Worm (Caenorhabditis elegans) whole organism, late embryonic: ENCODE results near the gene pcf-11.

ENCODE experiments used
- C08G9.2 ChIP-seq: sonication (generic microtip); optimal IDR thresholded peaks from 2 replicates; lab custom pipeline; 2016; ENCODE audit warnings: mild to moderate bottlenecking, missing genetic modification characterization, moderate library complexity, missing compliant biosample characterization
- C38D4.7 ChIP-seq: fragments of 200-800 bp; sonication (Bioruptor generic); optimal IDR thresholded peaks from 2 replicates; lab custom pipeline; 2018; ENCODE audit warnings: mild to moderate bottlenecking, missing genetic modification characterization, moderate library complexity, missing compliant biosample characterization
- F13H6.1 ChIP-seq: sonication (generic microtip); optimal IDR thresholded peaks from 2 replicates; lab custom pipeline; 2016; ENCODE audit warnings: missing genetic modification characterization, missing compliant biosample characterization
- K09A11.1 ChIP-seq: sonication (generic microtip); optimal IDR thresholded peaks from 2 replicates; lab custom pipeline; 2017; ENCODE audit warnings: antibody characterized with exemption, mild to moderate bottlenecking, missing genetic modification characterization, missing compliant biosample characterization; ENCODE audit not compliant: insufficient read depth
- ceh-19 ChIP-seq: fragments of 200-800 bp; sonication (Bioruptor generic); optimal IDR thresholded peaks from 2 replicates; lab custom pipeline; 2018; ENCODE audit warnings: mild to moderate bottlenecking, missing genetic modification characterization, missing compliant biosample characterization
- ceh-2 ChIP-seq: sonication (generic microtip); optimal IDR thresholded peaks from 2 replicates; lab custom pipeline; 2016; ENCODE audit warnings: missing genotype, missing genetic modification characterization, missing compliant biosample characterization
- ceh-22 ChIP-seq: sonication (generic microtip); optimal IDR thresholded peaks from 2 replicates; lab custom pipeline; 2017; ENCODE audit warnings: missing biosample characterization, missing genetic modification characterization
- ceh-24 ChIP-seq: sonication (generic microtip); optimal IDR thresholded peaks from 2 replicates; lab custom pipeline; 2016; ENCODE audit warnings: mild to moderate bottlenecking, missing genetic modification characterization, missing compliant biosample characterization
- ceh-31 ChIP-seq: sonication (generic microtip); optimal IDR thresholded peaks from 2 replicates; lab custom pipeline; 2016; ENCODE audit warnings: missing genetic modification characterization, missing compliant biosample characterization
- ceh-48 ChIP-seq: sonication (generic microtip); optimal IDR thresholded peaks from 2 replicates; lab custom pipeline; 2016; ENCODE audit warnings: missing genetic modification characterization, inconsistent platforms, missing compliant biosample characterization
- dve-1 ChIP-seq: sonication (generic microtip); optimal IDR thresholded peaks from 2 replicates; lab custom pipeline; 2017; ENCODE audit warnings: antibody characterized with exemption, mild to moderate bottlenecking, missing genetic modification characterization, missing compliant biosample characterization
- elt-2 ChIP-seq: sonication (generic microtip); optimal IDR thresholded peaks from 2 replicates; lab custom pipeline; 2016; ENCODE audit warnings: missing genetic modification reagents, missing genetic modification characterization, missing compliant biosample characterization
- ets-4 ChIP-seq: sonication (generic microtip); optimal IDR thresholded peaks from 2 replicates; lab custom pipeline; 2016; ENCODE audit warnings: missing genetic modification characterization, missing compliant biosample characterization
- eyg-1 ChIP-seq: sonication (generic microtip); optimal IDR thresholded peaks from 2 replicates; lab custom pipeline; 2016; ENCODE audit warnings: missing genotype, missing genetic modification characterization, missing compliant biosample characterization
- fkh-10 ChIP-seq: fragments of 150-350 bp; optimal IDR thresholded peaks from 2 replicates; lab custom pipeline; 2014; ENCODE audit warnings: missing biosample characterization, missing genetic modification reagents, missing genetic modification characterization
- fkh-6 ChIP-seq: sonication (generic microtip); optimal IDR thresholded peaks from 2 replicates; lab custom pipeline; 2016; ENCODE audit warnings: missing genetic modification characterization, missing compliant biosample characterization
- hlh-13 ChIP-seq: fragments of 200-800 bp; sonication (Bioruptor generic); optimal IDR thresholded peaks from 2 replicates; lab custom pipeline; 2018; ENCODE audit warnings: mild to moderate bottlenecking, missing genetic modification characterization, missing compliant biosample characterization
- hlh-15 ChIP-seq: sonication (generic microtip); optimal IDR thresholded peaks from 2 replicates; lab custom pipeline; 2016; ENCODE audit warnings: missing genetic modification characterization, missing compliant biosample characterization
- hlh-8 ChIP-seq: sonication (generic microtip); optimal IDR thresholded peaks from 2 replicates; lab custom pipeline; 2016; ENCODE audit warnings: missing genotype, missing genetic modification characterization, missing compliant biosample characterization
- mec-3 ChIP-seq: sonication (generic microtip); optimal IDR thresholded peaks from 2 replicates; lab custom pipeline; 2016; ENCODE audit warnings: borderline replicate concordance, missing genetic modification characterization, missing compliant biosample characterization
- nfya-1 ChIP-seq: sonication (generic microtip); optimal IDR thresholded peaks from 2 replicates; lab custom pipeline; 2017; ENCODE audit warnings: missing genetic modification characterization, mild to moderate bottlenecking, missing compliant biosample characterization, antibody characterized with exemption, moderate library complexity
- nhr-11 ChIP-seq: fragments of 150-350 bp; optimal IDR thresholded peaks from 2 replicates; lab custom pipeline; 2014; ENCODE audit warnings: missing biosample characterization, missing genetic modification characterization
- nhr-232 ChIP-seq: sonication (generic microtip); optimal IDR thresholded peaks from 2 replicates; lab custom pipeline; 2016; ENCODE audit warnings: missing genetic modification characterization, missing compliant biosample characterization
- pha-2 ChIP-seq: sonication (generic microtip); optimal IDR thresholded peaks from 2 replicates; lab custom pipeline; 2017; ENCODE audit warnings: mild to moderate bottlenecking, missing genetic modification characterization, missing compliant biosample characterization
- pros-1 ChIP-seq: fragments of 150-350 bp; optimal IDR thresholded peaks from 2 replicates; lab custom pipeline; 2014; ENCODE audit warnings: missing biosample characterization, missing genetic modification reagents, missing genetic modification characterization
- ref-2 ChIP-seq: sonication (generic microtip); optimal IDR thresholded peaks from 2 replicates; lab custom pipeline; 2016; ENCODE audit warnings: missing genetic modification characterization, missing compliant biosample characterization
- sox-4 ChIP-seq: sonication (generic microtip); optimal IDR thresholded peaks from 2 replicates; lab custom pipeline; 2017; ENCODE audit warnings: mild to moderate bottlenecking, missing genetic modification characterization, inconsistent platforms, missing compliant biosample characterization
- tbx-2 ChIP-seq: sonication (generic microtip); optimal IDR thresholded peaks from 2 replicates; lab custom pipeline; 2016; ENCODE audit warnings: missing genetic modification characterization, missing compliant biosample characterization
- unc-3 ChIP-seq, 2 experiments: fragments of 200-800 bp in 1 of 2; sonication (Bioruptor generic) in 1 of 2; sonication (generic microtip) in 1 of 2; conservative IDR thresholded peaks in 1 of 2; optimal IDR thresholded peaks in 1 of 2; 2 replicates each; pipeline versions ENCODE4 v1.3.6 to Lab custom; 2016 to 2022; ENCODE audit warnings: missing compliant biosample characterization in 2 of 2, missing genetic modification characterization in 2 of 2, missing genetic modification reagents in 1 of 2
- unc-55 ChIP-seq: sonication (generic microtip); optimal IDR thresholded peaks from 2 replicates; lab custom pipeline; 2017; ENCODE audit warnings: missing biosample characterization, missing genetic modification reagents, missing genetic modification characterization

The pcf-11 gene

DNA sequence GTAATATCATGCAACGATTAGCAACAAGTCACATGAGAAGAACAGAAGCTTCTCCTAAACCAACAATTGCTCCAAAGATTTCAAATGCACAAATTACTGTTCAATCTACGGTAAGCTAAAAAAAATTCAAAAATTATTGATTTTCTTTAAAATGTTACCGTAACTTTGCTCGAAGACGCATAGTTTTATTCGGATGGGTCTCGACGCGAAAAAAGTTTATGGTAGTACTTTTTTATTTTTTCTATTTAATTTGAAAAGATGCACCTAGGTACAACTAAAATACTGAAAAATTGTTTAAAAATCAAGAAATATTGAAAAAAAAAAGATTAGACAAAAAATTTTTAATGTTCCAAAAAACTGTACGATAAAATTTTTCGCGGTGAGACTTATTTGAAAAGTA is 37.0 kb upstream of the pcf-11 start:
- TF ChIP-seq F13H6.1 (no peak), ceh-19 (GFP tag; lab: Kevin White, UChicago) (no peak), K09A11.1 (tag; lab: Kevin White, UChicago) (no peak), pha-2 (tag; lab: Kevin White, UChicago) (no peak), C08G9.2 (tag; lab: Kevin White, UChicago) (no peak), ceh-31 (no peak), tbx-2 (tag; lab: Kevin White, UChicago) (no peak), C38D4.7 (GFP tag; lab: Kevin White, UChicago) (no peak), unc-55 (GFP tag; lab: Kevin White, UChicago) (no peak), ceh-24 (no peak), fkh-10 (GFP tag; lab: Kevin White, UChicago) (no peak), elt-2 (tag; lab: Kevin White, UChicago) (no peak), mec-3 (tag; lab: Kevin White, UChicago) (no peak)

DNA sequence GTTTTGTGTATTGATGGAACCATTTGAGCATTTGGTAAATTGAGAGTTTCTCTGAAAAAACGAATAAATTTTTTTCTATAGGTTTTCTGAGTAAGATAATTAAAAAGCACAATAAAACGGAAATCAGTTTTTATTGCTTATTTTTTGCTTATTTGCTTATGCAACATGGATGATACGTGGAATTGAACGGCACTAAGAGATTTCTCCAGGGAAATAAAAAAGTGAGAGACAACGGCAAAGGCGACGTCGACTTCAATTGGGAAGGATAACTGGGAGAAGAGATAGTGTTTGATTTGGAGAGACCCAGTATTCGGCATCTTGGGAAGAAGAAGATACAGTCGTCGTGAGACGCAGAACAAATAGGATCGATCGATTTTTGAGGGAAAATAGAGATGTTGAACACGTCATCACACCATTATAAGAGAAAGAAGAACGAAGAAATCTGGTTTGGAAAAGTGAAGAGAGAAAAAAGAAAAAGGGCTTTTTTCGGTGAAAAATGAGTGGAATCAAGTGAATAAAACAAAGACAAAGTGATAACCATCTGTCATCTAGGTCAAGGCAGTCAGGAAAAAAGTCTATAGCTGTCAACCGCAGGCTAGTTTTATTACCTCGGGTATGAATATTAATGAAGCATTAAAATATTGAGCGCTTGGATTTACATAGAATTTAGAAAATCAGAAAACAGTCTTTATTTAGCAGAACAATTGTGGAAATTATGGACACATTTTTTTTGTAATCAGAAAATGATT is 26.4 kb upstream of the pcf-11 start, which contains the start of gene tmem-131:
tmem-131 (minus strand) TSS at position 51 of the 749 bp plus-strand sequence.
- TF ChIP-seq unc-3 (GFP tag; conservative IDR thresholded peaks at IDR 0.05; lab: Robert Waterston, UW) (no peak), unc-3 (tag; optimal IDR thresholded peaks at IDR 0.05; lab: Kevin White, UChicago) (no peak), nfya-1 (tag; lab: Kevin White, UChicago) (peak; percentile 14), unc-55 (GFP tag; lab: Kevin White, UChicago) (no peak)

DNA sequence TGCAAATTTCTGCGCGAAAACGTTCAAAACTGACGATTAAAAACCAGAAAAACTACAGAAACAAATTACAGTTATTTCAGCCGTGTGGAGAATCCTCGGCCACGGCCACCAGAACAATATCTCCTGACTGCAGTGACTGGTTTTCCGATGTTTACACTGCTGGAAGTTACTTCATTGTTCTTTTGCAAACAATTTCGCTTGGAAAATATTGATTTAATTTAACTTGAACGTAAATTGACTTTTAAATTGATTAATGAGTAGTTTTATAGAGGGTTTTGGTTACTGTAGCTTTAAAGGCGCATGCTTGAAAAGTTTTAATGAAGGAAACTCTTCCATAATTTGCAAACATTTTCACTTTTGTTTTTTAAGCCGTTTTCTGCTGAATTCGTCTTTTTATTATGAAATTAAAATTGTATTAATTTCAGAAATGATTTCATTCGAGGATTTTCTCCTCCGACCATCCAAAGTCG is 25.7 kb upstream of the pcf-11 start, which contains the start of gene smcr-8:
smcr-8 (plus strand) TSS at position 420 of the 470 bp plus-strand sequence.
- TF ChIP-seq ceh-2 (peak; percentile 24), unc-55 (GFP tag; lab: Kevin White, UChicago) (no peak), ets-4 (tag; lab: Kevin White, UChicago) (peak; percentile 73), elt-2 (tag; lab: Kevin White, UChicago) (no peak)

DNA sequence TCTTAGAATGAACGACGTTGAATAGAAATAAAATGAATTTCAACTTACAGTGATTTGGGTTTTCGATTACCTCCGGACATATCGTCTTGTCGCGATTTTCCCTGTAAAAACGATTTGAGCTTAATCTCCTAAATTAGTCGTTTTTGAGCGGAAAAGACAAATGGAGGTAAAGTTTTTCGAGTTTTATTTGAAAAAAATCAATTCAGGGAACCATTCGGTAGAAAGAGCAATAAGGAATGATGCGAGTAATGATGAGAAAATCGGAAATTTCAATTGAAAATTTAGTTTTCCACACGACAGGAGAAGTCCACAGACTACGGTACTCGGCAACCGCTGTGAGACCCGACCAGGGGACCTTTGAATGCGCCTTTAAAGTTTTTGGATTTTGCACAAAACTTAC is 22.5 kb upstream of the pcf-11 start, which contains the start of gene R144.10:
R144.10 (minus strand) TSS at position 101 of the 400 bp plus-strand sequence.
- TF ChIP-seq elt-2 (tag; lab: Kevin White, UChicago) = no peak
- TF ChIP-seq eyg-1 (tag; lab: Kevin White, UChicago) = no peak
- TF ChIP-seq hlh-15 (tag; lab: Kevin White, UChicago) = no peak
- no peak for TF ChIP-seq hlh-8 (tag; lab: Kevin White, UChicago)
- no peak for TF ChIP-seq ceh-22
- no peak for TF ChIP-seq ceh-48
- TF ChIP-seq ceh-24 = no peak
- no peak for TF ChIP-seq nhr-11 (tag; lab: Kevin White, UChicago)

DNA sequence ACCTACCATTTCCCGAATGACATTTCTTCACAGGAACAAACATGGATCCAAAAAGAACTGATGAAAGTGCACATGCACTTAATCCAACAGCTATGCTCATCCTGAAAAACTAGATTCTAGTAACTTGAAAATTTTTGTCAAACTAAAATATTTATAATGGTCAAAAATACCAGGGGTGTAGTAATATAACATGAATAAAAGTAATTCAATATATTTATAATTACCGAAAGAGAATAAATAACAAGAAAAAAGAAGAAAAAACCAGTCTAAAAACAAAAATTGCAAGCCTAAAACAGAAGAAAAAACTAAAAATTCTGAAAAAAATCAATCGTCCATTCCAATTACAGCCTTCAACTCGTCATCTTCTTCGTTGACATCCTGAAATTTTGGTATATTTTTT is 20.1 kb upstream of the pcf-11 start, which contains the start of gene R144.6:
R144.6 (minus strand) TSS at position 101 of the 400 bp plus-strand sequence.
- no peak for TF ChIP-seq dve-1 (tag; lab: Kevin White, UChicago)
- no peak for TF ChIP-seq unc-55 (GFP tag; lab: Kevin White, UChicago)
- TF ChIP-seq ceh-24 = no peak
- no peak for TF ChIP-seq ref-2

DNA sequence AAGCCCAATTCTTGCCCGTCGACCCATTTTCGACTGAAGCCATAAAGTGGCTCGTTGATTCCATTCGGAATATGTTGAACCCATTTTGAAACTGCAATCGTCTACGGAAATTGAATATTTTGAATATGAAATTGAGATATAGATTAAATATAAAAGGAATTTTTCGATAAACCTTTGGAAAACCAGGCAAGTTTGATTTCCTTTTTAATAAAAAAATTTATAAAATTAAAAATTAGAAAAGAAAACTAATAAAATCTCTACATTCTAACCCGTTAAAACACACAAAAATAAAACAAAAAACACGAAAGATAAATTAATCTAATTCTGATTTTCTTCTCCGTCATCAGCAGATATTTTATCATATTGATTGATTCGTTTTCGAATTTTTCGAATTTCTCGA is 17.8 kb upstream of the pcf-11 start, which contains the start of gene R144.12:
R144.12 (minus strand) TSS at position 101 of the 400 bp plus-strand sequence.
- TF ChIP-seq pros-1 (tag; lab: Kevin White, UChicago) (no peak), nhr-232 (tag; lab: Kevin White, UChicago) (no peak), sox-4 (no peak), hlh-13 (GFP tag; lab: Kevin White, UChicago) (no peak), fkh-6 (no peak)
